Worm (Caenorhabditis elegans): Measurements from ENCODE around the gene Y53C12A.7.
"Not testable (repeated sequence)": the region's sequence is repeated elsewhere in the genome, so short reads cannot be mapped to it uniquely, and the experiment has no call there.

Y53C12A.7 gene

ce11 chrII:9724464-9724863 lies 24.1 kb downstream of the Y53C12A.7 start, which contains the start of gene cutl-2:
Gene cutl-2, minus strand, starts transcription at chrII:9724673.
- TF ChIP-seq unc-62 (GFP tag; optimal IDR thresholded peaks at IDR 0.05) = no peak

- TF ChIP-seq unc-62 (GFP tag; optimal IDR thresholded peaks at IDR 0.05) = no peak
Observed at ce11 chrII:9725056-9725455, 24.7 kb downstream of the Y53C12A.7 start.

ce11 chrII:9727192-9727699 lies 26.9 kb downstream of the Y53C12A.7 start:
- no peak for TF ChIP-seq unc-62 (GFP tag; optimal IDR thresholded peaks at IDR 0.05)

- TF ChIP-seq unc-62 (GFP tag; optimal IDR thresholded peaks at IDR 0.05) = no peak
Observed at ce11 chrII:9728506-9728905, 28.2 kb downstream of the Y53C12A.7 start.

- no peak for TF ChIP-seq unc-62 (GFP tag; optimal IDR thresholded peaks at IDR 0.05)
Observed at ce11 chrII:9729196-9729595, 28.9 kb downstream of the Y53C12A.7 start.

- no peak for TF ChIP-seq unc-62 (GFP tag; optimal IDR thresholded peaks at IDR 0.05)
Observed at ce11 chrII:9729866-9730265, 29.5 kb downstream of the Y53C12A.7 start.

ce11 chrII:9731810-9732209 lies 31.5 kb downstream of the Y53C12A.7 start, which contains the start of gene mab-3:
Gene mab-3, plus strand, starts transcription at chrII:9732137.
- not testable (repeated sequence) for TF ChIP-seq unc-62 (GFP tag; optimal IDR thresholded peaks at IDR 0.05)

- no peak for TF ChIP-seq unc-62 (GFP tag; optimal IDR thresholded peaks at IDR 0.05)
Observed at ce11 chrII:9735785-9736184, 35.4 kb downstream of the Y53C12A.7 start.

ce11 chrII:9738820-9739219 lies 38.5 kb downstream of the Y53C12A.7 start:
- no peak for TF ChIP-seq unc-62 (GFP tag; optimal IDR thresholded peaks at IDR 0.05)

ce11 chrII:9740552-9740951 lies 40.2 kb downstream of the Y53C12A.7 start:
- TF ChIP-seq unc-62 (GFP tag; optimal IDR thresholded peaks at IDR 0.05) = no peak

- no peak for TF ChIP-seq unc-62 (GFP tag; optimal IDR thresholded peaks at IDR 0.05)
Observed at ce11 chrII:9741400-9741799, 41.1 kb downstream of the Y53C12A.7 start.

- TF ChIP-seq unc-62 (GFP tag; optimal IDR thresholded peaks at IDR 0.05) = no peak
Observed at ce11 chrII:9742784-9743183, 42.4 kb downstream of the Y53C12A.7 start, which contains the start of gene pno-1. Gene pno-1, minus strand, starts transcription at chrII:9742884.

- TF ChIP-seq unc-62 (GFP tag; optimal IDR thresholded peaks at IDR 0.05) = no peak
Observed at ce11 chrII:9746069-9746468, 45.7 kb downstream of the Y53C12A.7 start, which contains the start of the genes Y53C12B.1 and nos-3. Gene Y53C12B.1, minus strand, starts transcription at chrII:9746078. Gene nos-3, plus strand, starts transcription at chrII:9746316.

All from whole organism, dauer.